Worm (Caenorhabditis elegans): ENCODE data around the gene srd-43.

The srd-43 gene

ce11 chrX:13305779-13306178 lies at the start of gene srd-43:
TSS of gene srd-43 (minus strand) at chrX:13305844.
- TF ChIP-seq ztf-23 (GFP tag; IDR thresholded peaks at IDR 0.05) (no peak), T22C8.4 (GFP tag; IDR thresholded peaks at IDR 0.05) (no peak), ztf-29 (GFP tag; IDR thresholded peaks at IDR 0.05) (no peak), ref-1 (GFP tag; conservative IDR thresholded peaks at IDR 0.05) (no peak), flt-1 (GFP tag; IDR thresholded peaks at IDR 0.05) (no peak), tab-1 (GFP tag; IDR thresholded peaks at IDR 0.05) (no peak), klf-2 (GFP tag; conservative IDR thresholded peaks at IDR 0.05) (no peak), med-1 (GFP tag; optimal IDR thresholded peaks at IDR 0.05; ENCODE audit: insufficient read depth) (no peak)

ce11 chrX:13354672-13355407 lies 49.2 kb upstream of the srd-43 start:
- TF ChIP-seq flt-1 (GFP tag; IDR thresholded peaks at IDR 0.05) (no peak), ztf-23 (GFP tag; IDR thresholded peaks at IDR 0.05) (no peak), med-1 (GFP tag; optimal IDR thresholded peaks at IDR 0.05; ENCODE audit: insufficient read depth) (no peak), T22C8.4 (GFP tag; IDR thresholded peaks at IDR 0.05) (no peak), cog-1 (tag; optimal IDR thresholded peaks at IDR 0.05) (no peak), tab-1 (GFP tag; IDR thresholded peaks at IDR 0.05) (no peak), ztf-29 (GFP tag; IDR thresholded peaks at IDR 0.05) (no peak), klf-2 (GFP tag; conservative IDR thresholded peaks at IDR 0.05) (no peak), ref-1 (GFP tag; conservative IDR thresholded peaks at IDR 0.05) (no peak)

- TF ChIP-seq ztf-23 (GFP tag; IDR thresholded peaks at IDR 0.05) (no peak), ref-1 (GFP tag; conservative IDR thresholded peaks at IDR 0.05) (no peak), klf-2 (GFP tag; conservative IDR thresholded peaks at IDR 0.05) (no peak), T22C8.4 (GFP tag; IDR thresholded peaks at IDR 0.05) (no peak), cog-1 (tag; optimal IDR thresholded peaks at IDR 0.05) (no peak), tab-1 (GFP tag; IDR thresholded peaks at IDR 0.05) (no peak), flt-1 (GFP tag; IDR thresholded peaks at IDR 0.05) (no peak), ztf-29 (GFP tag; IDR thresholded peaks at IDR 0.05) (no peak), med-1 (GFP tag; optimal IDR thresholded peaks at IDR 0.05; ENCODE audit: insufficient read depth) (no peak)
Observed at ce11 chrX:13353530-13353929, 47.9 kb upstream of the srd-43 start.

- TF ChIP-seq tab-1 (GFP tag; IDR thresholded peaks at IDR 0.05) (no peak), klf-2 (GFP tag; conservative IDR thresholded peaks at IDR 0.05) (no peak), ztf-23 (GFP tag; IDR thresholded peaks at IDR 0.05) (no peak), ref-1 (GFP tag; conservative IDR thresholded peaks at IDR 0.05) (no peak), ztf-29 (GFP tag; IDR thresholded peaks at IDR 0.05) (no peak), cog-1 (tag; optimal IDR thresholded peaks at IDR 0.05) (no peak), T22C8.4 (GFP tag; IDR thresholded peaks at IDR 0.05) (no peak), flt-1 (GFP tag; IDR thresholded peaks at IDR 0.05) (no peak), med-1 (GFP tag; optimal IDR thresholded peaks at IDR 0.05; ENCODE audit: insufficient read depth) (no peak)
Observed at ce11 chrX:13352164-13352563, 46.5 kb upstream of the srd-43 start.

- TF ChIP-seq ztf-23 (GFP tag; IDR thresholded peaks at IDR 0.05) (no peak), tab-1 (GFP tag; IDR thresholded peaks at IDR 0.05) (no peak), ref-1 (GFP tag; conservative IDR thresholded peaks at IDR 0.05) (no peak), klf-2 (GFP tag; conservative IDR thresholded peaks at IDR 0.05) (no peak), ztf-29 (GFP tag; IDR thresholded peaks at IDR 0.05) (no peak), T22C8.4 (GFP tag; IDR thresholded peaks at IDR 0.05) (no peak), flt-1 (GFP tag; IDR thresholded peaks at IDR 0.05) (no peak), cog-1 (tag; optimal IDR thresholded peaks at IDR 0.05) (no peak), med-1 (GFP tag; optimal IDR thresholded peaks at IDR 0.05; ENCODE audit: insufficient read depth) (no peak)
Observed at ce11 chrX:13350804-13351747, 45.4 kb upstream of the srd-43 start, which contains the start of gene mxl-3. TSS of gene mxl-3 (minus strand) at chrX:13350804.

- TF ChIP-seq flt-1 (GFP tag; IDR thresholded peaks at IDR 0.05) (no peak), klf-2 (GFP tag; conservative IDR thresholded peaks at IDR 0.05) (no peak), ztf-23 (GFP tag; IDR thresholded peaks at IDR 0.05) (no peak), med-1 (GFP tag; optimal IDR thresholded peaks at IDR 0.05; ENCODE audit: insufficient read depth) (no peak), ref-1 (GFP tag; conservative IDR thresholded peaks at IDR 0.05) (no peak), T22C8.4 (GFP tag; IDR thresholded peaks at IDR 0.05) (no peak), cog-1 (tag; optimal IDR thresholded peaks at IDR 0.05) (no peak), tab-1 (GFP tag; IDR thresholded peaks at IDR 0.05) (no peak), ztf-29 (GFP tag; IDR thresholded peaks at IDR 0.05) (no peak)
Observed at ce11 chrX:13350123-13350798, 44.6 kb upstream of the srd-43 start.

ce11 chrX:13349230-13350122 lies 43.8 kb upstream of the srd-43 start:
- TF ChIP-seq ztf-29 (GFP tag; IDR thresholded peaks at IDR 0.05), result no peak
- no peak for TF ChIP-seq ztf-23 (GFP tag; IDR thresholded peaks at IDR 0.05)
- no peak for TF ChIP-seq ref-1 (GFP tag; conservative IDR thresholded peaks at IDR 0.05)
- TF ChIP-seq klf-2 (GFP tag; conservative IDR thresholded peaks at IDR 0.05), result no peak
- TF ChIP-seq cog-1 (tag; optimal IDR thresholded peaks at IDR 0.05), result no peak
- TF ChIP-seq med-1 (GFP tag; optimal IDR thresholded peaks at IDR 0.05; ENCODE audit: insufficient read depth), result no peak
- TF ChIP-seq flt-1 (GFP tag; IDR thresholded peaks at IDR 0.05), result no peak

- TF ChIP-seq med-1 (GFP tag; optimal IDR thresholded peaks at IDR 0.05; ENCODE audit: insufficient read depth), result no peak
- TF ChIP-seq tab-1 (GFP tag; IDR thresholded peaks at IDR 0.05), result no peak
- no peak for TF ChIP-seq ztf-23 (GFP tag; IDR thresholded peaks at IDR 0.05)
- TF ChIP-seq T22C8.4 (GFP tag; IDR thresholded peaks at IDR 0.05), result no peak
- TF ChIP-seq klf-2 (GFP tag; conservative IDR thresholded peaks at IDR 0.05), result no peak
- TF ChIP-seq ref-1 (GFP tag; conservative IDR thresholded peaks at IDR 0.05), result no peak
- TF ChIP-seq cog-1 (tag; optimal IDR thresholded peaks at IDR 0.05), result no peak
- TF ChIP-seq ztf-29 (GFP tag; IDR thresholded peaks at IDR 0.05), result no peak
Observed at ce11 chrX:13348417-13348816, 42.8 kb upstream of the srd-43 start.

All from whole organism, midembryonic.